Fruit fly (Drosophila melanogaster) whole organism, embryonic: Measurements from ENCODE around the gene Mco4.

Experiments
- Ada2b ChIP-seq: fragments of 200-800 bp; sonication (Bioruptor generic); IDR thresholded peaks from 2 replicates; pipeline ENCODE4 v1.3.6; 2022; ENCODE audit warnings: missing biosample characterization, missing genetic modification characterization
- B-H2 ChIP-seq: fragments of 200-800 bp; sonication (Bioruptor generic); optimal IDR thresholded peaks from 2 replicates; lab custom pipeline; 2018; ENCODE audit warnings: missing biosample characterization, mild to moderate bottlenecking, missing genetic modification characterization
- Bteb2 ChIP-seq: fragments of 200-800 bp; sonication (Bioruptor generic); optimal IDR thresholded peaks from 2 replicates; lab custom pipeline; 2016; ENCODE audit warnings: missing biosample characterization, missing genetic modification characterization
- CG10321 ChIP-seq: fragments of 200-800 bp; sonication (Bioruptor generic); IDR thresholded peaks from 2 replicates; pipeline ENCODE4 v1.3.6; 2022; ENCODE audit warnings: missing biosample characterization, missing genetic modification characterization
- CG12236 ChIP-seq: fragments of 200-800 bp; sonication (Bioruptor generic); optimal IDR thresholded peaks from 2 replicates; lab custom pipeline; 2016; ENCODE audit warnings: missing biosample characterization, missing genetic modification characterization
- CG1233 ChIP-seq: fragments of 200-800 bp; sonication (Bioruptor generic); optimal IDR thresholded peaks from 4 replicates; lab custom pipeline; 2018; ENCODE audit warnings: missing biosample characterization, mild to moderate bottlenecking, missing genetic modification characterization
- CG14014 ChIP-seq: fragments of 200-800 bp; sonication (Bioruptor generic); IDR thresholded peaks from 2 replicates; pipeline ENCODE4 v1.3.6; 2022; ENCODE audit warnings: missing biosample characterization, missing genetic modification characterization
- CG15073 ChIP-seq: fragments of 200-800 bp; sonication (Bioruptor generic); optimal IDR thresholded peaks from 2 replicates; lab custom pipeline; 2016; ENCODE audit warnings: missing biosample characterization, missing genetic modification characterization
- CG1832 ChIP-seq: fragments of 200-800 bp; sonication (Bioruptor generic); optimal IDR thresholded peaks from 2 replicates; lab custom pipeline; 2017; ENCODE audit warnings: missing biosample characterization, mild to moderate bottlenecking, missing genetic modification characterization, inconsistent platforms
- CG2712 ChIP-seq: fragments of 200-800 bp; optimal IDR thresholded peaks from 3 replicates; lab custom pipeline; 2019; ENCODE audit warnings: missing biosample characterization, mild to moderate bottlenecking, missing genetic modification characterization, moderate library complexity
- CG31441 ChIP-seq: fragments of 200-800 bp; sonication (Bioruptor generic); IDR thresholded peaks from 2 replicates; pipeline ENCODE4 v1.3.6; 2022; ENCODE audit warnings: missing biosample characterization, missing genetic modification characterization
- CG9876 ChIP-seq: fragments of 200-800 bp; sonication (Bioruptor generic); optimal IDR thresholded peaks from 2 replicates; lab custom pipeline; 2016; ENCODE audit warnings: missing biosample characterization, missing genetic modification characterization
- Ets65A ChIP-seq: fragments of 200-800 bp; sonication (Bioruptor generic); peaks from one replicate; lab custom pipeline; 2016; ENCODE audit warnings: missing biosample characterization, missing genetic modification characterization
- Myb ChIP-seq: fragments of 200-800 bp; sonication (Bioruptor generic); optimal IDR thresholded peaks from 2 replicates; lab custom pipeline; 2016; ENCODE audit warnings: missing biosample characterization, missing genetic modification characterization
- NFAT ChIP-seq: fragments of 200-800 bp; sonication (Bioruptor generic); IDR thresholded peaks from 2 replicates; pipeline ENCODE4 v1.3.6; 2022; ENCODE audit warnings: missing biosample characterization, missing genetic modification characterization
- Nf-YB ChIP-seq: fragments of 200-800 bp; sonication (Bioruptor generic); optimal IDR thresholded peaks from 3 replicates; lab custom pipeline; 2019; ENCODE audit warnings: missing biosample characterization, mild to moderate bottlenecking, missing genetic modification characterization, moderate library complexity
- Nf-YC ChIP-seq: fragments of 200-800 bp; optimal IDR thresholded peaks from 3 replicates; lab custom pipeline; 2019; ENCODE audit warnings: missing biosample characterization, mild to moderate bottlenecking, missing genetic modification characterization, moderate library complexity
- Sox102F ChIP-seq: fragments of 200-800 bp; sonication (Bioruptor generic); optimal IDR thresholded peaks from 2 replicates; lab custom pipeline; 2018; ENCODE audit warnings: missing biosample characterization, mild to moderate bottlenecking, missing genetic modification characterization, moderate library complexity
- Usf ChIP-seq: fragments of 200-800 bp; sonication (Bioruptor generic); optimal IDR thresholded peaks from 2 replicates; lab custom pipeline; 2017; ENCODE audit warnings: missing genotype, missing biosample characterization, missing genetic modification characterization
- bsh ChIP-seq, 2 experiments: fragments of 200-800 bp; sonication (Bioruptor generic); optimal IDR thresholded peaks; 2 replicates each; lab custom pipeline; 2017 to 2018; ENCODE audit warnings: mild to moderate bottlenecking in 2 of 2, missing biosample characterization in 2 of 2, missing genetic modification characterization in 2 of 2, moderate library complexity in 1 of 2
- cwo ChIP-seq: fragments of 200-800 bp; sonication (Bioruptor generic); optimal IDR thresholded peaks from 3 replicates; lab custom pipeline; 2017; ENCODE audit warnings: missing biosample characterization, missing genetic modification characterization, mild to moderate bottlenecking, moderate library complexity, missing genetic modification reagents
- dati ChIP-seq: fragments of 200-800 bp; sonication (Bioruptor generic); IDR thresholded peaks from 2 replicates; pipeline ENCODE4 v1.3.6; 2022; ENCODE audit warnings: missing biosample characterization, missing genetic modification characterization
- dmrt11E ChIP-seq: fragments of 200-800 bp; sonication (Bioruptor generic); optimal IDR thresholded peaks from 3 replicates; lab custom pipeline; 2018; ENCODE audit warnings: missing biosample characterization, mild to moderate bottlenecking, missing genetic modification characterization, moderate library complexity
- nom ChIP-seq: fragments of 200-800 bp; sonication (Bioruptor generic); optimal IDR thresholded peaks from 2 replicates; lab custom pipeline; 2017; ENCODE audit warnings: missing biosample characterization, missing genetic modification characterization, mild to moderate bottlenecking, moderate library complexity, missing genetic modification reagents
- oc ChIP-seq: fragments of 200-800 bp; sonication (Bioruptor generic); optimal IDR thresholded peaks from 2 replicates; lab custom pipeline; 2018; ENCODE audit warnings: missing biosample characterization, mild to moderate bottlenecking, missing genetic modification characterization, moderate library complexity
- odd ChIP-seq: fragments of 200-800 bp; sonication (Bioruptor generic); optimal IDR thresholded peaks from 2 replicates; lab custom pipeline; 2017; ENCODE audit warnings: missing biosample characterization, mild to moderate bottlenecking, missing genetic modification characterization
- seq ChIP-seq: fragments of 200-800 bp; sonication (Bioruptor generic); IDR thresholded peaks from 2 replicates; pipeline ENCODE4 v1.3.6; 2022; ENCODE audit warnings: missing biosample characterization, missing genetic modification characterization
- stc ChIP-seq: fragments of 200-800 bp; sonication (Bioruptor generic); IDR thresholded peaks from 2 replicates; pipeline ENCODE4 v1.3.6; 2022; ENCODE audit warnings: missing biosample characterization, missing genetic modification characterization
- tio ChIP-seq: fragments of 200-800 bp; sonication (Bioruptor generic); optimal IDR thresholded peaks from 2 replicates; lab custom pipeline; 2017; ENCODE audit warnings: missing biosample characterization, missing genetic modification characterization, inconsistent platforms
- tll ChIP-seq, 2 experiments: fragments of 200-800 bp in 1 of 2; fragments of >200 bp in 1 of 2; sonication (Bioruptor generic) in 1 of 2; optimal IDR thresholded peaks; 2 replicates each; lab custom pipeline; 2017 to 2019; ENCODE audit warnings: missing biosample characterization in 2 of 2, missing genetic modification characterization in 2 of 2, mild to moderate bottlenecking in 1 of 2, moderate library complexity in 1 of 2
- zfh1 ChIP-seq: fragments of 200-800 bp; sonication (Bioruptor generic); IDR thresholded peaks from 3 replicates; pipeline ENCODE4 v1.3.6; 2022; ENCODE audit warnings: missing biosample characterization, missing genetic modification characterization

Gene Mco4

DNA sequence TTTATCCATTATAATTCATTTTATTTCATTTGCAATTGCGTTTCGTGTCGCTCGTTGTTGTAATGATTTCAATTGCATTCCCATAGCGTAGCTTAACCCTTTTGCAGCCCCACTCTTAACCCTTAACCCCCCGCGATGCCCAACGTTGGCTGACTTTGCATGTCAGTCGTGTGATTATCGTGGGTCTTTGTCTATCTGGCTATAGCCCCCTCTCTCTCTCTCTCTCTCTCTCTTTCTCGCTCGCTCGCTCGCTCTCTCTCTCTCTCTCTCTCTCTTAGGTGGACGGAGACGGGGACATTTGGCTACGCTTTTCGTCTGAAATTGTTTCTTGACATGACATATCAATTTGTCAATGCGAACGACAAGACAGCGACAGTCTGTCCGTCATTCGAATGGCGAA, 43.7 kb downstream of the Mco4 start (continued):
- TF ChIP-seq CG10321 (GFP tag; lab: Robert Waterston, UW) (no peak), CG9876 (GFP tag; lab: Kevin White, UChicago) (no peak), CG1832 (peak; percentile 37), CG14014 (GFP tag; lab: Robert Waterston, UW) (no peak), Nf-YC (tag; lab: Kevin White, UChicago) (peak; percentile 83), Ets65A (GFP tag; lab: Kevin White, UChicago) (peak; percentile 61)

DNA sequence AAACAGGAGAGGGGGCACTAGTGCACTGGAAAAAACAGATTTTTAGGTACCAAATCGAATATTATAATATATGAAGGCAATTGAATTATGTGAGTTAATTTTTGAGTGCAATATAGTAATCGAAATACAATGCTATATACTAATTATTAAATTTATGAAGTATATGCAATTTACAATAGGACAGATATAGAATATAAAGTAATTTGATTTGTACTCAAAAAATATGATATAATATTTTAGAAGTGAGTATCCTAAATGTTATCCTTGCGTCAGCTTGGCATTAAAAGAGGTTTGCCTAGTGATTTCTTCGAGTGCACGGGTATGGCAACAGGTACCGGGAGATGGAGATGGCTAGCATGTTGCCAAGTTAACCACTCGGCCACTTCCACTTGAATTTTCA, 49.0 kb downstream of the Mco4 start:
- TF ChIP-seq bsh (GFP tag; optimal IDR thresholded peaks at IDR 0.05; lab: Kevin White, UChicago) (peak in 1 of 2 experiments; percentile 18), dmrt11E (tag; lab: Kevin White, UChicago) (peak; percentile 27), B-H2 (GFP tag; lab: Kevin White, UChicago) (no peak)

DNA sequence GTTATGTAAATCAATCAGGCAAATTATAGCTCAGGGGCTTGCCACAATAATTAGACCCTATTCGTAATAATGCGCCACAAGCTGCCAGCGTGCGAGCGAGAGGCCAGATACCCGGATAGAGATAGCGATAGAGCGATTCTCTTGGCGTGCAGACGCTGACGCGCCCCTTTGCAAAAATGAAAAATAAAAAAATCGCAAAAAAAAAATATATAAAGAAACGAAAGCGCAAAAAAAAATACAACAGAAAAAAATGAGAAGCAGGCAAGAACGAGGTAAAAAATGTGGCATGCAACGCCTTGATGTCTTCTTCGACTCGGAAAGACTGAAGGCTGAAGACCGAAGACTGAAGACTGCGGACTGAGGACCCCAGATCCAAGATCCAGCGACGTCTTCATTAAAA, 49.6 kb downstream of the Mco4 start:
- no peak for TF ChIP-seq tio (GFP tag; lab: Kevin White, UChicago)
- peak; percentile 89 for TF ChIP-seq nom (GFP tag; lab: Kevin White, UChicago)
- TF ChIP-seq odd: no peak
- TF ChIP-seq oc (tag; lab: Kevin White, UChicago): no peak
- TF ChIP-seq bsh (GFP tag; optimal IDR thresholded peaks at IDR 0.05; lab: Kevin White, UChicago): peak in 1 of 2 experiments; percentile 50
- TF ChIP-seq, all 482 proteins: peak for 2

DNA sequence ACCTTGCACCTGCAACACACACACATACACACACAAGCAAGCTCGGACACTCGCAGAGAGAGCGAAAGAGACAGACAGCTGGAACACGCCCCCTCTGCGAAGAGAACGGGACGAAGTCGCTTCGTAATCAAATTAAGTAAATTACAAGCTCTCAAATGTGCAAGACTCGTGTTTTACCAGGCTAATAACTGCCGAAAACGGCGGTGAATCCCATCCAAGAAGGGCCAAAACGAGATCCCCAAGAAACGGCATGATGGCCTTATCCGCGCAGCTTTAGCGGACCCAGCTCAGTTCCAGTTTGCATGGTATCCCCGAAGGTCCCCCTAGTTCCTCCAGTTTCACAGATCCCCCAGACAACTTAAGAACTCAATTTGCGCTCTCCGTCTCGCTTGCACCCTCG, 51.9 kb downstream of the Mco4 start:
- no peak for TF ChIP-seq CG12236 (GFP tag; lab: Kevin White, UChicago)
- TF ChIP-seq Ada2b: no peak
- no peak for TF ChIP-seq seq
- TF ChIP-seq Bteb2 (GFP tag; lab: Kevin White, UChicago): no peak
- no peak for TF ChIP-seq CG1832
- TF ChIP-seq tll (GFP tag; optimal IDR thresholded peaks at IDR 0.05; lab: Kevin White, UChicago): no peak
- no peak for TF ChIP-seq Usf
- TF ChIP-seq dati (GFP tag; lab: Robert Waterston, UW): no peak
- TF ChIP-seq stc (GFP tag; lab: Robert Waterston, UW): no peak
- no peak for TF ChIP-seq Nf-YB (GFP tag; lab: Kevin White, UChicago)
- TF ChIP-seq zfh1 (GFP tag; lab: Robert Waterston, UW): no peak
- no peak for TF ChIP-seq NFAT (GFP tag; lab: Robert Waterston, UW)
- TF ChIP-seq CG31441 (GFP tag; lab: Robert Waterston, UW): no peak
- TF ChIP-seq CG1233 (GFP tag; lab: Kevin White, UChicago): no peak
- TF ChIP-seq CG15073 (GFP tag; lab: Kevin White, UChicago): no peak
- TF ChIP-seq CG2712 (tag; lab: Kevin White, UChicago): no peak
- no peak for TF ChIP-seq B-H2 (GFP tag; lab: Kevin White, UChicago)
- no peak for TF ChIP-seq cwo (GFP tag; lab: Kevin White, UChicago)
- no peak for TF ChIP-seq Sox102F (GFP tag; lab: Kevin White, UChicago)
- TF ChIP-seq Myb (GFP tag; lab: Kevin White, UChicago): no peak
- TF ChIP-seq, all 482 proteins: peak for 0
